Worm (Caenorhabditis elegans): ENCODE data around the gene rab-6.1.

rab-6.1 gene

DNA sequence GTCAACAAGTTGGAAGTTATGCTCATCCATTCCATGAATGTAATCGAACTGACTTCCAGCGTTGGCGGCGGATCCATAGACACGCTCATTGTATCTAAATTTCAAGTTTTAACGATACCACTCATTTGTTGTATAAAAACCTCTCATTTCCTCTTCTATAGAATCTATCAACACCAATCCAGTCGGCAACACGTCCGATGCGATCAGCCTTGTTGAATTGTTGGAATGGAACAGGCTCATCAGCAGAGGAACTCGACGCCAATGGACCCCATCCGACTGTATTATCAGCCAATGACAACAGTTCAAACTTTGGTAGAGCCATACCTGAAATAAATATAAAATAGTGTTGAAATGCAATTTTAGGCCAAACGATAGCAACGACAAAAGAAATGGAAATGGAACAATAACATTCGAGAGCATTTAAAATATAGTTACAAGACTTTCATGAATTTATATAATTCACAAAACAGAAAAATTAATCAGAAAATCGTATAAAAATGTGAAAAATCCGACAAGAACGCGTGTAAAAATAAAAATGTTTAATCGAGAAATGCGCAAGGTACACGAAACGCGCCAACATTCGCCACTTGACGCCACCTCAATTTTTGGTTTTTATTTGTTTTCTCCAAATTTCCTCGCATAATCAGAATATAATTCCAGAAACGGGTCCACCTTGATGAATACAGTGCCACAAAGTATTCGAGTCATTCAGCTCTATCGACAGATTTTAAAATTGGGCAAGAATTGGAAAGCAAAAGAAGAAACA, 34.3 kb downstream of the rab-6.1 start, which contains the start of the genes eif-3.D and R08D7.4 (continued):
- TF ChIP-seq nhr-11 (tag; optimal IDR thresholded peaks at IDR 0.05): no peak
- TF ChIP-seq snpc-1.2 (GFP tag; IDR thresholded peaks at IDR 0.05): no peak
- TF ChIP-seq dmd-9 (GFP tag; IDR thresholded peaks at IDR 0.05): no peak
- TF ChIP-seq mes-2 (tag; optimal IDR thresholded peaks at IDR 0.05; ENCODE audit: poor library complexity, severe bottlenecking): peak; percentile 88
- no peak for TF ChIP-seq sdz-12 (GFP tag; optimal IDR thresholded peaks at IDR 0.05)
- no peak for TF ChIP-seq nhr-42 (GFP tag; IDR thresholded peaks at IDR 0.05)
- no peak for TF ChIP-seq nhr-111 (GFP tag; optimal IDR thresholded peaks at IDR 0.05)
- no peak for TF ChIP-seq unc-62 (GFP tag; optimal IDR thresholded peaks at IDR 0.05 in 1 of 2)
- TF ChIP-seq unc-62 (tag; optimal IDR thresholded peaks at IDR 0.05): no peak
- TF ChIP-seq zfp-2 (tag; optimal IDR thresholded peaks at IDR 0.05): no peak
- TF ChIP-seq ztf-11 (tag; optimal IDR thresholded peaks at IDR 0.05): no peak
- TF ChIP-seq arid-1 (GFP tag; conservative IDR thresholded peaks at IDR 0.05): peak; percentile 52; the same call in 1 of the 2 replicates
- TF ChIP-seq zag-1 (tag; optimal IDR thresholded peaks at IDR 0.05): no peak
- TF ChIP-seq ceh-28 (tag; optimal IDR thresholded peaks at IDR 0.05): no peak
- no peak for TF ChIP-seq zip-11 (GFP tag; IDR thresholded peaks at IDR 0.05)
- TF ChIP-seq ceh-44 (GFP tag; IDR thresholded peaks at IDR 0.05): no peak
- peak; percentile 64 for TF ChIP-seq mep-1 (tag; optimal IDR thresholded peaks at IDR 0.05)
- no peak for TF ChIP-seq zfp-3 (GFP tag; conservative IDR thresholded peaks at IDR 0.05)
- TF ChIP-seq ceh-20 (GFP tag; IDR thresholded peaks at IDR 0.05): no peak
- TF ChIP-seq pha-4 (GFP tag; IDR thresholded peaks at IDR 0.05): 0 out of 2 replicates have a peak, but pooled peaks have one; percentile 31
- TF ChIP-seq pha-4 (tag; optimal IDR thresholded peaks at IDR 0.05): no peak
- TF ChIP-seq tag-97 (GFP tag; IDR thresholded peaks at IDR 0.05): no peak
- TF ChIP-seq nhr-237 (tag; optimal IDR thresholded peaks at IDR 0.05): no peak
- TF ChIP-seq hlh-11 (tag; optimal IDR thresholded peaks at IDR 0.05): peak; percentile 51
- no peak for TF ChIP-seq unc-130 (GFP tag; optimal IDR thresholded peaks at IDR 0.05)
- TF ChIP-seq dmd-8 (GFP tag; IDR thresholded peaks at IDR 0.05): no peak
- no peak for TF ChIP-seq snpc-4 (tag; optimal IDR thresholded peaks at IDR 0.05)
- TF ChIP-seq Y105C5A.15 (GFP tag; IDR thresholded peaks at IDR 0.05): no peak
- TF ChIP-seq madf-9 (GFP tag; conservative IDR thresholded peaks at IDR 0.05): no peak
- no peak for TF ChIP-seq nhr-41 (GFP tag; IDR thresholded peaks at IDR 0.05)
- TF ChIP-seq mdl-1 (tag; optimal IDR thresholded peaks at IDR 0.05): no peak
- TF ChIP-seq egl-27 (tag; optimal IDR thresholded peaks at IDR 0.05): no peak
- TF ChIP-seq T20F7.1 (GFP tag; optimal IDR thresholded peaks at IDR 0.05): no peak
- TF ChIP-seq nhr-77 (tag; optimal IDR thresholded peaks at IDR 0.05): no peak
- TF ChIP-seq fos-1 (tag; optimal IDR thresholded peaks at IDR 0.05): no peak
- TF ChIP-seq madf-5 (GFP tag; IDR thresholded peaks at IDR 0.05): no peak
- peak in 1 of 2 experiments; percentile 80 for TF ChIP-seq lsy-2 (tag; optimal IDR thresholded peaks at IDR 0.05)
- TF ChIP-seq lin-15B (tag; optimal IDR thresholded peaks at IDR 0.05): no peak
- no peak for TF ChIP-seq zip-2 (tag; optimal IDR thresholded peaks at IDR 0.05)
- peak in 1 of 2 experiments; percentile 35 for TF ChIP-seq daf-16 (GFP tag; optimal IDR thresholded peaks at IDR 0.05)
- TF ChIP-seq daf-16 (tag; optimal IDR thresholded peaks at IDR 0.05): peak; percentile 33
- no peak for TF ChIP-seq F37D6.2 (tag; optimal IDR thresholded peaks at IDR 0.05)
- no peak for TF ChIP-seq ZK337.2 (GFP tag; IDR thresholded peaks at IDR 0.05)
- TF ChIP-seq skn-1 (tag; optimal IDR thresholded peaks at IDR 0.05): no peak
- no peak for TF ChIP-seq nhr-48 (tag; optimal IDR thresholded peaks at IDR 0.05)
- no peak for TF ChIP-seq spr-1 (tag; optimal IDR thresholded peaks at IDR 0.05)
- TF ChIP-seq hmg-1.1 (GFP tag; IDR thresholded peaks at IDR 0.05): peak; percentile 57; the same call in 1 of the 2 replicates
- no peak for TF ChIP-seq ces-1 (GFP tag; optimal IDR thresholded peaks at IDR 0.05)
- no peak for TF ChIP-seq cey-2 (tag; optimal IDR thresholded peaks at IDR 0.05; ENCODE audit: borderline replicate concordance, insufficient read depth)
- no peak for TF ChIP-seq php-3 (GFP tag; IDR thresholded peaks at IDR 0.05)
- TF ChIP-seq rbr-2 (tag; optimal IDR thresholded peaks at IDR 0.05): peak; percentile 65

All from whole organism, L4 larva.